Worm (Caenorhabditis elegans): ENCODE results near the gene brp-1.

The brp-1 gene

ce11 chrIII:12063934-12064333 lies 43.6 kb downstream of the brp-1 start:
- TF ChIP-seq unc-62 (GFP tag; optimal IDR thresholded peaks at IDR 0.05): no peak

DNA sequence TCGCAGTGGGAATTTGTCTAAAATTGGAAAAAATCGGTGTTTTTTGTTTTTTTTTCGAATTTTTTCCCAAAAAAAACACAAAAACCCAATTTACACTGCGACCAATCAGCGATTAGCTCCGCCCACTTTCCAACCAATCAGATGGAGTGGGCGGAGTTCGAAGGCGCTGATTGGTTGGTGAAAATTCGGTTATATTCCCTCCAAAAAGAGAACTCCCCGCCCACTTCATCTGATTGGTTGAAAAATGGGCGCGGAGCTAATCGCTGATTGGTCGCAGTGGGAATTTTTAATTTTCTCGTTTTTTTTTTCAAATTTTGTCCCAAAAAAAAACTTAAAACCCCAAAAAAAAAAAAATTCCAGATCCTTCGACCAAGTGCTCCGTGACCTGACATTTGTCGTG lies 44.1 kb downstream of the brp-1 start:
- no peak for TF ChIP-seq unc-62 (GFP tag; optimal IDR thresholded peaks at IDR 0.05)

DNA sequence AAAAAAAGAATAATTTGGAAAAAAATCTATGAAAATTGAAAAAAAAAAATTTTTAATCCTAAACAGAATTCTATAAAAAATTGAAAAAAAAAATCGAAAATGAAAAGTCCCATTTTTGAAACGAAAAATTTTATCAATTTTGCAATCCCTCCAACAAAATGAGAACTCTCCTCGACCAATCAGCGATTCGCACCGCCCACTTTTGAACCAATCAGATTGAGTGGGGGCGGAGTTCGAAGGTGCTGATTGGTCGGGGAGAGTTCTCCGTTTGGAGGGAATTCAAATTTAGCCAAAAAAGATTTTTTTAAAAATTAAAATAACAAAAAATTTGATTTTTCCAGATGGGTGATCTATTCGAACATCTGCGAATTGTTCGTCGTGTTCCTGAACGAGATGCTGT lies 47.4 kb downstream of the brp-1 start:
- TF ChIP-seq unc-62 (GFP tag; optimal IDR thresholded peaks at IDR 0.05): no peak
